Fruit fly (Drosophila melanogaster) whole organism, embryonic: ENCODE results near the gene GNBP3.

Experiments
- ATbp ChIP-seq: fragments of 200-800 bp; sonication (Bioruptor generic); optimal IDR thresholded peaks from 2 replicates; lab custom pipeline; 2017; ENCODE audit warnings: missing biosample characterization, mild to moderate bottlenecking, missing genetic modification characterization, missing genetic modification reagents
- Ada2b ChIP-seq: fragments of 200-800 bp; sonication (Bioruptor generic); IDR thresholded peaks from 2 replicates; pipeline ENCODE4 v1.3.6; 2022; ENCODE audit warnings: missing biosample characterization, missing genetic modification characterization
- Antp ChIP-seq: fragments of 200-800 bp; sonication (Bioruptor generic); optimal IDR thresholded peaks from 3 replicates; lab custom pipeline; 2016; ENCODE audit warnings: missing biosample characterization, missing genetic modification characterization
- Atf-2 ChIP-seq: fragments of 200-800 bp; sonication (Bioruptor generic); optimal IDR thresholded peaks from 2 replicates; lab custom pipeline; 2016; ENCODE audit warnings: missing biosample characterization, missing genetic modification characterization
- B-H1 ChIP-seq: fragments of 200-800 bp; sonication (Bioruptor generic); IDR thresholded peaks from 3 replicates; pipeline ENCODE4 v1.3.6; 2022; ENCODE audit warnings: missing biosample characterization, missing genetic modification characterization
- Blimp-1 ChIP-seq: fragments of 200-800 bp; sonication (Bioruptor generic); optimal IDR thresholded peaks from 3 replicates; lab custom pipeline; 2018; ENCODE audit warnings: missing biosample characterization, missing genetic modification characterization, mild to moderate bottlenecking, moderate library complexity, missing genetic modification reagents
- CG10654 ChIP-seq: fragments of 200-800 bp; sonication (Bioruptor generic); optimal IDR thresholded peaks from 2 replicates; lab custom pipeline; 2016; ENCODE audit warnings: missing biosample characterization, missing genetic modification characterization
- CG11695 ChIP-seq: fragments of 200-800 bp; sonication (Bioruptor generic); IDR thresholded peaks from 3 replicates; pipeline ENCODE4 v1.3.6; 2022; ENCODE audit warnings: missing biosample characterization, missing genetic modification characterization
- CG12071 ChIP-seq: fragments of 200-800 bp; sonication (Bioruptor generic); optimal IDR thresholded peaks from 3 replicates; lab custom pipeline; 2018; ENCODE audit warnings: missing biosample characterization, mild to moderate bottlenecking, missing genetic modification characterization
- CG12769 ChIP-seq: fragments of 200-800 bp; sonication (Bioruptor generic); optimal IDR thresholded peaks from 2 replicates; lab custom pipeline; 2019; ENCODE audit warnings: missing biosample characterization, mild to moderate bottlenecking, missing genetic modification characterization, moderate library complexity
- CG14014 ChIP-seq: fragments of 200-800 bp; sonication (Bioruptor generic); IDR thresholded peaks from 2 replicates; pipeline ENCODE4 v1.3.6; 2022; ENCODE audit warnings: missing biosample characterization, missing genetic modification characterization
- CG14860 ChIP-seq: fragments of 200-800 bp; sonication (Bioruptor generic); IDR thresholded peaks from 3 replicates; pipeline ENCODE4 v1.3.6; 2022; ENCODE audit warnings: missing biosample characterization, missing genetic modification characterization; ENCODE audit not compliant: partially characterized antibody
- CG1603 ChIP-seq: fragments of 200-800 bp; sonication (Bioruptor generic); optimal IDR thresholded peaks from 2 replicates; lab custom pipeline; 2019; ENCODE audit warnings: missing biosample characterization, mild to moderate bottlenecking, missing genetic modification characterization, moderate library complexity
- CG17361 ChIP-seq: fragments of 200-800 bp; sonication (Bioruptor generic); IDR thresholded peaks from 3 replicates; pipeline ENCODE4 v1.3.6; 2022; ENCODE audit warnings: missing biosample characterization, missing genetic modification characterization
- CG17385 ChIP-seq: fragments of 200-800 bp; sonication (Bioruptor generic); optimal IDR thresholded peaks from 3 replicates; lab custom pipeline; 2018; ENCODE audit warnings: missing biosample characterization, mild to moderate bottlenecking, missing genetic modification characterization
- CG17912 ChIP-seq: fragments of 200-800 bp; sonication (Bioruptor generic); optimal IDR thresholded peaks from 2 replicates; lab custom pipeline; 2018; ENCODE audit warnings: missing biosample characterization, mild to moderate bottlenecking, missing genetic modification characterization
- CG1832 ChIP-seq: fragments of 200-800 bp; sonication (Bioruptor generic); optimal IDR thresholded peaks from 2 replicates; lab custom pipeline; 2017; ENCODE audit warnings: missing biosample characterization, mild to moderate bottlenecking, missing genetic modification characterization, inconsistent platforms
- CG18764 ChIP-seq: fragments of 200-800 bp; sonication (Bioruptor generic); optimal IDR thresholded peaks from 3 replicates; lab custom pipeline; 2016; ENCODE audit warnings: missing biosample characterization, missing genetic modification characterization
- CG2202 ChIP-seq: fragments of 200-800 bp; sonication (Bioruptor generic); optimal IDR thresholded peaks from 2 replicates; lab custom pipeline; 2018; ENCODE audit warnings: missing biosample characterization, mild to moderate bottlenecking, missing genetic modification characterization
- CG3163 ChIP-seq: fragments of 200-800 bp; sonication (Bioruptor generic); optimal IDR thresholded peaks from 3 replicates; lab custom pipeline; 2016; ENCODE audit warnings: missing biosample characterization, missing genetic modification characterization
- CG33557 ChIP-seq: fragments of 200-800 bp; sonication (Bioruptor generic); optimal IDR thresholded peaks from 2 replicates; lab custom pipeline; 2019; ENCODE audit warnings: missing biosample characterization, mild to moderate bottlenecking, missing genetic modification characterization, moderate library complexity
- CG4707 ChIP-seq: fragments of 200-800 bp; sonication (Bioruptor generic); optimal IDR thresholded peaks from 2 replicates; lab custom pipeline; 2018; ENCODE audit warnings: missing biosample characterization, mild to moderate bottlenecking, missing genetic modification characterization, moderate library complexity
- CG6175 ChIP-seq: fragments of 200-800 bp; sonication (Bioruptor generic); IDR thresholded peaks from 3 replicates; pipeline ENCODE4 v1.3.6; 2022; ENCODE audit warnings: missing biosample characterization, missing genetic modification characterization
- CG6272 ChIP-seq: fragments of 200-800 bp; sonication (Bioruptor generic); IDR thresholded peaks from 2 replicates; pipeline ENCODE4 v1.3.6; 2022; ENCODE audit warnings: missing biosample characterization, missing genetic modification characterization
- CG7372 ChIP-seq: fragments of 200-800 bp; sonication (Bioruptor generic); IDR thresholded peaks from 2 replicates; pipeline ENCODE4 v1.3.6; 2022; ENCODE audit warnings: missing biosample characterization, missing genetic modification characterization
- CG8089 ChIP-seq: fragments of 200-800 bp; sonication (Bioruptor generic); optimal IDR thresholded peaks from 3 replicates; lab custom pipeline; 2016; ENCODE audit warnings: missing biosample characterization, missing genetic modification characterization
- CG8290 ChIP-seq, 3 experiments: fragments of 200-800 bp; sonication (Bioruptor generic); optimal IDR thresholded peaks; 2 replicates each; lab custom pipeline; 2016 to 2019; ENCODE audit warnings: missing biosample characterization in 3 of 3, missing genetic modification characterization in 3 of 3, mild to moderate bottlenecking in 2 of 3, moderate library complexity in 1 of 3
- CHES-1-like ChIP-seq: fragments of 200-800 bp; sonication (Bioruptor generic); optimal IDR thresholded peaks from 2 replicates; lab custom pipeline; 2016; ENCODE audit warnings: missing biosample characterization, missing genetic modification characterization
- HLH4C ChIP-seq: fragments of 200-800 bp; sonication (Bioruptor generic); IDR thresholded peaks from 3 replicates; pipeline ENCODE4 v1.3.6; 2022; ENCODE audit warnings: missing biosample characterization, missing genetic modification characterization; ENCODE audit not compliant: partially characterized antibody
- NC2β ChIP-seq: fragments of 200-800 bp; sonication (Bioruptor generic); optimal IDR thresholded peaks from 2 replicates; lab custom pipeline; 2016; ENCODE audit warnings: missing biosample characterization, missing genetic modification characterization
- Rx ChIP-seq: fragments of 200-800 bp; sonication (Bioruptor generic); IDR thresholded peaks from 2 replicates; pipeline ENCODE4 v1.3.6; 2022; ENCODE audit warnings: missing biosample characterization, missing genetic modification characterization
- Xrp1 ChIP-seq: fragments of 200-800 bp; sonication (Bioruptor generic); IDR thresholded peaks from 2 replicates; pipeline ENCODE4 v1.3.6; 2022; ENCODE audit warnings: missing biosample characterization, missing genetic modification characterization
- bigmax ChIP-seq: fragments of 200-800 bp; sonication (Bioruptor generic); optimal IDR thresholded peaks from 2 replicates; lab custom pipeline; 2018; ENCODE audit warnings: missing biosample characterization, mild to moderate bottlenecking, missing genetic modification characterization
- cad ChIP-seq: fragments of >200 bp; optimal IDR thresholded peaks from 2 replicates; lab custom pipeline; 2017; ENCODE audit warnings: missing biosample characterization, missing genetic modification characterization
- cas ChIP-seq: fragments of 200-800 bp; sonication (Bioruptor generic); IDR thresholded peaks from 2 replicates; pipeline ENCODE4 v1.3.6; 2022; ENCODE audit warnings: missing biosample characterization, missing genetic modification characterization
- croc ChIP-seq: fragments of 200-800 bp; sonication (Bioruptor generic); conservative IDR thresholded peaks from 3 replicates; pipeline ENCODE4 v1.3.6; 2022; ENCODE audit warnings: missing biosample characterization, missing genetic modification characterization
- dysf ChIP-seq: fragments of 200-800 bp; sonication (Bioruptor generic); IDR thresholded peaks from 3 replicates; pipeline ENCODE4 v1.3.6; 2022; ENCODE audit warnings: missing biosample characterization, missing genetic modification characterization
- eve ChIP-seq, 2 experiments: fragments of >200 bp; optimal IDR thresholded peaks; 2 replicates each; lab custom pipeline; 2017; ENCODE audit warnings: missing biosample characterization in 2 of 2, missing genetic modification characterization in 2 of 2
- fd3F ChIP-seq: fragments of 200-800 bp; sonication (Bioruptor generic); optimal IDR thresholded peaks from 2 replicates; lab custom pipeline; 2018; ENCODE audit warnings: missing biosample characterization, mild to moderate bottlenecking, missing genetic modification characterization, moderate library complexity
- gem ChIP-seq: fragments of 200-800 bp; sonication (Bioruptor generic); optimal IDR thresholded peaks from 2 replicates; lab custom pipeline; 2019; ENCODE audit warnings: missing biosample characterization, mild to moderate bottlenecking, missing genetic modification characterization, moderate library complexity
- her ChIP-seq: fragments of 200-800 bp; sonication (Bioruptor generic); optimal IDR thresholded peaks from 2 replicates; lab custom pipeline; 2016; ENCODE audit warnings: missing biosample characterization, missing genetic modification characterization
- jumu ChIP-seq: fragments of 200-800 bp; sonication (Bioruptor generic); optimal IDR thresholded peaks from 3 replicates; lab custom pipeline; 2016; ENCODE audit warnings: missing biosample characterization, missing genetic modification characterization
- klu ChIP-seq: fragments of 200-800 bp; sonication (Bioruptor generic); IDR thresholded peaks from 2 replicates; pipeline ENCODE4 v1.3.6; 2022; ENCODE audit warnings: missing biosample characterization, missing genetic modification characterization
- prd ChIP-seq, 3 experiments: fragments of >200 bp in 2 of 3; fragments of 200-800 bp in 1 of 3; sonication (Bioruptor generic) in 1 of 3; optimal IDR thresholded peaks in 2 of 3; IDR thresholded peaks in 1 of 3; 2 replicates in 2 of 3; 3 replicates in 1 of 3; pipeline versions ENCODE4 v1.3.6 to Lab custom; 2017 to 2022; ENCODE audit warnings: missing biosample characterization in 1 of 3, missing genetic modification characterization in 1 of 3
- run ChIP-seq: fragments of 200-800 bp; sonication (Bioruptor generic); optimal IDR thresholded peaks from 3 replicates; lab custom pipeline; 2018; ENCODE audit warnings: missing biosample characterization, mild to moderate bottlenecking, missing genetic modification characterization
- scrt ChIP-seq: fragments of 200-800 bp; sonication (Bioruptor generic); optimal IDR thresholded peaks from 2 replicates; lab custom pipeline; 2018; ENCODE audit warnings: missing biosample characterization, mild to moderate bottlenecking, missing genetic modification characterization, moderate library complexity
- sd ChIP-seq: fragments of 200-800 bp; sonication (Bioruptor generic); optimal IDR thresholded peaks from 3 replicates; lab custom pipeline; 2018; ENCODE audit warnings: missing biosample characterization, mild to moderate bottlenecking, missing genetic modification characterization, moderate library complexity
- twi ChIP-seq: fragments of 200-800 bp; optimal IDR thresholded peaks from 2 replicates; lab custom pipeline; 2019; ENCODE audit warnings: missing biosample characterization, mild to moderate bottlenecking, missing genetic modification characterization, moderate library complexity
- vfl ChIP-seq: fragments of 200-800 bp; sonication (Bioruptor generic); optimal IDR thresholded peaks from 2 replicates; lab custom pipeline; 2016; ENCODE audit warnings: missing biosample characterization, missing genetic modification characterization

The GNBP3 gene

dm6 chr3L:8996173-8996767 is 41.4 kb downstream of the GNBP3 start (continued):
- 0 out of 3 replicates have a peak, but pooled peaks have one; percentile 35 for TF ChIP-seq CG11695 (GFP tag; lab: Robert Waterston, UW)
- no peak for TF ChIP-seq CG3163 (GFP tag; lab: Kevin White, UChicago)
- TF ChIP-seq CG18764 (GFP tag; lab: Kevin White, UChicago): peak; percentile 9
- no peak for TF ChIP-seq CG8290 (GFP tag; optimal IDR thresholded peaks at IDR 0.05; lab: Kevin White, UChicago)
- TF ChIP-seq CG8290 (tag; optimal IDR thresholded peaks at IDR 0.05; lab: Kevin White, UChicago): no peak
- no peak for TF ChIP-seq vfl (GFP tag; lab: Kevin White, UChicago)
- peak; percentile 44; the same call in 2 of the 3 replicates for TF ChIP-seq B-H1 (GFP tag; lab: Robert Waterston, UW)
- peak; percentile 64 for TF ChIP-seq Rx
- TF ChIP-seq Xrp1: peak; percentile 77
- no peak for TF ChIP-seq prd (optimal IDR thresholded peaks at IDR 0.05; lab: Kevin White, UChicago)
- peak; percentile 78 for TF ChIP-seq prd (GFP tag; IDR thresholded peaks at IDR 0.05; lab: Robert Waterston, UW)
- no peak for TF ChIP-seq CG6175 (GFP tag; lab: Robert Waterston, UW)
- TF ChIP-seq fd3F (GFP tag; lab: Kevin White, UChicago): peak; percentile 27
- no peak for TF ChIP-seq Blimp-1
- no peak for TF ChIP-seq CG17385 (GFP tag; lab: Kevin White, UChicago)
- peak; percentile 58 for TF ChIP-seq croc (GFP tag; lab: Robert Waterston, UW)
- peak; percentile 65 for TF ChIP-seq ATbp (GFP tag; lab: Kevin White, UChicago)
- peak; percentile 20 for TF ChIP-seq Antp (GFP tag; lab: Kevin White, UChicago)
- TF ChIP-seq klu: peak; percentile 26; the same call in 1 of the 2 replicates
- TF ChIP-seq HLH4C (GFP tag; lab: Robert Waterston, UW): no peak
- peak; percentile 36 for TF ChIP-seq jumu (GFP tag; lab: Kevin White, UChicago)
- TF ChIP-seq bigmax (GFP tag; lab: Kevin White, UChicago): no peak
- no peak for TF ChIP-seq run
- TF ChIP-seq sd (tag; lab: Kevin White, UChicago): no peak
- TF ChIP-seq CG10654: peak; percentile 34
- TF ChIP-seq eve (GFP tag; optimal IDR thresholded peaks at IDR 0.05; lab: Kevin White, UChicago): no peak
- TF ChIP-seq CG14860 (GFP tag; lab: Robert Waterston, UW): no peak
- no peak for TF ChIP-seq her (GFP tag; lab: Kevin White, UChicago)
- no peak for TF ChIP-seq cad
- TF ChIP-seq CG6272 (GFP tag; lab: Robert Waterston, UW): 0 out of 2 replicates have a peak, but pooled peaks have one; percentile 42
- peak; percentile 51 for TF ChIP-seq CG4707 (GFP tag; lab: Kevin White, UChicago)
- peak; percentile 65 for TF ChIP-seq CG17361 (GFP tag; lab: Robert Waterston, UW)
- TF ChIP-seq NC2β: peak; percentile 11
- TF ChIP-seq CG7372: 0 out of 2 replicates have a peak, but pooled peaks have one; percentile 11
- TF ChIP-seq CG8089: no peak
- TF ChIP-seq twi: peak; percentile 6
- TF ChIP-seq CG12769 (tag; lab: Kevin White, UChicago): no peak
- no peak for TF ChIP-seq CG12071 (GFP tag; lab: Kevin White, UChicago)
- TF ChIP-seq dysf (GFP tag; lab: Robert Waterston, UW): peak; percentile 54; the same call in 2 of the 3 replicates
- TF ChIP-seq cas: no peak
- TF ChIP-seq gem (tag; lab: Kevin White, UChicago): no peak
- TF ChIP-seq CG1832 (GFP tag; lab: Kevin White, UChicago): no peak
- TF ChIP-seq Atf-2 (GFP tag; lab: Kevin White, UChicago): no peak
- TF ChIP-seq CG2202: peak; percentile 10
- TF ChIP-seq CG1603 (tag; lab: Kevin White, UChicago): peak; percentile 73
- no peak for TF ChIP-seq CG33557
- no peak for TF ChIP-seq scrt
- TF ChIP-seq CG17912 (GFP tag; lab: Kevin White, UChicago): no peak
- peak; percentile 67 for TF ChIP-seq Ada2b (GFP tag; lab: Robert Waterston, UW)
- no peak for TF ChIP-seq CHES-1-like (GFP tag; lab: Kevin White, UChicago)
- peak; percentile 72 for TF ChIP-seq CG14014 (GFP tag; lab: Robert Waterston, UW)
